Fruit fly (Drosophila melanogaster) whole organism, embryonic: ENCODE data around the gene CkIIalpha-i3.
A peak's percentile ranks its signal among the peaks of the same experiment; 100 is the strongest.

Experiments
- Atf6 ChIP-seq: fragments of 200-800 bp; sonication (Bioruptor generic); IDR thresholded peaks from 2 replicates; pipeline ENCODE4 v1.3.6; 2022; ENCODE audit warnings: missing biosample characterization, missing genetic modification characterization
- B-H1 ChIP-seq: fragments of 200-800 bp; sonication (Bioruptor generic); IDR thresholded peaks from 3 replicates; pipeline ENCODE4 v1.3.6; 2022; ENCODE audit warnings: missing biosample characterization, missing genetic modification characterization
- CG10274 ChIP-seq: fragments of 200-800 bp; sonication (Bioruptor generic); optimal IDR thresholded peaks from 3 replicates; lab custom pipeline; 2017; ENCODE audit warnings: missing biosample characterization, mild to moderate bottlenecking, missing genetic modification characterization
- CG11456 ChIP-seq: fragments of 200-800 bp; sonication (Bioruptor generic); IDR thresholded peaks from 3 replicates; pipeline ENCODE4 v1.3.6; 2022; ENCODE audit warnings: missing biosample characterization, missing genetic modification characterization
- CG1233 ChIP-seq: fragments of 200-800 bp; sonication (Bioruptor generic); optimal IDR thresholded peaks from 4 replicates; lab custom pipeline; 2018; ENCODE audit warnings: missing biosample characterization, mild to moderate bottlenecking, missing genetic modification characterization
- CG13894 ChIP-seq: fragments of 200-800 bp; sonication (Bioruptor generic); optimal IDR thresholded peaks from 3 replicates; lab custom pipeline; 2018; ENCODE audit warnings: missing biosample characterization, mild to moderate bottlenecking, missing genetic modification characterization, moderate library complexity
- CG15269 ChIP-seq: fragments of 200-800 bp; sonication (Bioruptor generic); optimal IDR thresholded peaks from 2 replicates; lab custom pipeline; 2018; ENCODE audit warnings: missing biosample characterization, mild to moderate bottlenecking, missing genetic modification characterization, moderate library complexity
- CG1602 ChIP-seq: fragments of 200-800 bp; sonication (Bioruptor generic); optimal IDR thresholded peaks from 3 replicates; lab custom pipeline; 2016; ENCODE audit warnings: missing biosample characterization, missing genetic modification characterization
- CG1792 ChIP-seq: fragments of 200-800 bp; sonication (Bioruptor generic); optimal IDR thresholded peaks from 2 replicates; lab custom pipeline; 2016; ENCODE audit warnings: missing biosample characterization, missing genetic modification characterization
- CG31224 ChIP-seq: fragments of 200-800 bp; sonication (Bioruptor generic); IDR thresholded peaks from 2 replicates; pipeline ENCODE4 v1.3.6; 2022; ENCODE audit warnings: missing biosample characterization, missing genetic modification characterization
- CG31388 ChIP-seq: fragments of 200-800 bp; sonication (Bioruptor generic); optimal IDR thresholded peaks from 2 replicates; lab custom pipeline; 2016; ENCODE audit warnings: missing biosample characterization, missing genetic modification characterization
- CG6654 ChIP-seq: fragments of 200-800 bp; sonication (Bioruptor generic); optimal IDR thresholded peaks from 2 replicates; lab custom pipeline; 2017; ENCODE audit warnings: missing biosample characterization, mild to moderate bottlenecking, missing genetic modification characterization
- CG6854 ChIP-seq: fragments of 200-800 bp; sonication (Bioruptor generic); optimal IDR thresholded peaks from 3 replicates; lab custom pipeline; 2017; ENCODE audit warnings: missing biosample characterization, mild to moderate bottlenecking, missing genetic modification characterization
- CG7556 ChIP-seq: fragments of 200-800 bp; sonication (Bioruptor generic); optimal IDR thresholded peaks from 2 replicates; lab custom pipeline; 2017; ENCODE audit warnings: missing biosample characterization, mild to moderate bottlenecking, missing genetic modification characterization
- CG7745 ChIP-seq: fragments of 200-800 bp; sonication (Bioruptor generic); optimal IDR thresholded peaks from 2 replicates; lab custom pipeline; 2018; ENCODE audit warnings: missing biosample characterization, mild to moderate bottlenecking, missing genetic modification characterization, moderate library complexity
- CG7928 ChIP-seq: fragments of 200-800 bp; sonication (Bioruptor generic); optimal IDR thresholded peaks from 2 replicates; lab custom pipeline; 2017; ENCODE audit warnings: missing biosample characterization, mild to moderate bottlenecking, missing genetic modification characterization
- CG8388 ChIP-seq: fragments of 200-800 bp; sonication (Bioruptor generic); optimal IDR thresholded peaks from 2 replicates; lab custom pipeline; 2019; ENCODE audit warnings: missing biosample characterization, mild to moderate bottlenecking, missing genetic modification characterization, moderate library complexity
- CG9609 ChIP-seq: fragments of 200-800 bp; sonication (Bioruptor generic); optimal IDR thresholded peaks from 3 replicates; lab custom pipeline; 2016; ENCODE audit warnings: missing biosample characterization, missing genetic modification characterization
- CG9727 ChIP-seq: fragments of 200-800 bp; sonication (Bioruptor generic); optimal IDR thresholded peaks from 3 replicates; lab custom pipeline; 2017; ENCODE audit warnings: missing biosample characterization, mild to moderate bottlenecking, missing genetic modification characterization
- Dbx ChIP-seq: fragments of 200-800 bp; sonication (Bioruptor generic); IDR thresholded peaks from 3 replicates; pipeline ENCODE4 v1.3.6; 2022; ENCODE audit warnings: missing biosample characterization, missing genetic modification characterization
- Dfd ChIP-seq, 2 experiments: fragments of >200 bp; optimal IDR thresholded peaks; 2 replicates each; lab custom pipeline; 2017; ENCODE audit warnings: missing biosample characterization in 2 of 2, missing genetic modification characterization in 2 of 2
- Doc2 ChIP-seq: fragments of 200-800 bp; sonication (Bioruptor generic); IDR thresholded peaks from 2 replicates; pipeline ENCODE4 v1.3.6; 2022; ENCODE audit warnings: missing biosample characterization, missing genetic modification characterization
- Doc3 ChIP-seq: fragments of 200-800 bp; sonication (Bioruptor generic); IDR thresholded peaks from 3 replicates; pipeline ENCODE4 v1.3.6; 2022; ENCODE audit warnings: missing biosample characterization, missing genetic modification characterization; ENCODE audit not compliant: partially characterized antibody
- HLHmδ ChIP-seq: fragments of 200-800 bp; sonication (Bioruptor generic); optimal IDR thresholded peaks from 2 replicates; lab custom pipeline; 2018; ENCODE audit warnings: missing biosample characterization, mild to moderate bottlenecking, missing genetic modification characterization, moderate library complexity
- HmgZ ChIP-seq: fragments of 200-800 bp; sonication (Bioruptor generic); optimal IDR thresholded peaks from 2 replicates; lab custom pipeline; 2018; ENCODE audit warnings: missing biosample characterization, mild to moderate bottlenecking, missing genetic modification characterization
- Kr ChIP-seq: fragments of 200-800 bp; sonication (Bioruptor generic); optimal IDR thresholded peaks from 2 replicates; lab custom pipeline; 2017; ENCODE audit warnings: missing biosample characterization, mild to moderate bottlenecking, missing genetic modification characterization
- NFAT ChIP-seq: fragments of 200-800 bp; sonication (Bioruptor generic); IDR thresholded peaks from 2 replicates; pipeline ENCODE4 v1.3.6; 2022; ENCODE audit warnings: missing biosample characterization, missing genetic modification characterization
- Opbp ChIP-seq: fragments of 200-800 bp; sonication (Bioruptor generic); IDR thresholded peaks from 3 replicates; pipeline ENCODE4 v1.3.6; 2022; ENCODE audit warnings: missing biosample characterization, missing genetic modification characterization; ENCODE audit not compliant: partially characterized antibody
- YL-1 ChIP-seq: fragments of 200-800 bp; sonication (Bioruptor generic); optimal IDR thresholded peaks from 3 replicates; lab custom pipeline; 2017; ENCODE audit warnings: missing biosample characterization, mild to moderate bottlenecking, missing genetic modification characterization
- cg ChIP-seq: fragments of 200-800 bp; sonication (Bioruptor generic); optimal IDR thresholded peaks from 3 replicates; lab custom pipeline; 2019; ENCODE audit warnings: missing biosample characterization, mild to moderate bottlenecking, missing genetic modification characterization, moderate library complexity
- disco-r ChIP-seq: fragments of 200-800 bp; sonication (Bioruptor generic); optimal IDR thresholded peaks from 2 replicates; lab custom pipeline; 2016; ENCODE audit warnings: missing biosample characterization, missing genetic modification characterization
- dmrt11E ChIP-seq: fragments of 200-800 bp; sonication (Bioruptor generic); optimal IDR thresholded peaks from 3 replicates; lab custom pipeline; 2018; ENCODE audit warnings: missing biosample characterization, mild to moderate bottlenecking, missing genetic modification characterization, moderate library complexity
- ems ChIP-seq: fragments of 200-800 bp; sonication (Bioruptor generic); optimal IDR thresholded peaks from 3 replicates; lab custom pipeline; 2016; ENCODE audit warnings: missing biosample characterization, missing genetic modification characterization
- fd3F ChIP-seq: fragments of 200-800 bp; sonication (Bioruptor generic); optimal IDR thresholded peaks from 2 replicates; lab custom pipeline; 2018; ENCODE audit warnings: missing biosample characterization, mild to moderate bottlenecking, missing genetic modification characterization, moderate library complexity
- gem ChIP-seq: fragments of 200-800 bp; sonication (Bioruptor generic); optimal IDR thresholded peaks from 2 replicates; lab custom pipeline; 2019; ENCODE audit warnings: missing biosample characterization, mild to moderate bottlenecking, missing genetic modification characterization, moderate library complexity
- hth ChIP-seq: fragments of >200 bp; optimal IDR thresholded peaks from 2 replicates; lab custom pipeline; 2017; ENCODE audit warnings: inconsistent platforms
- lilli ChIP-seq: fragments of 200-800 bp; sonication (Bioruptor generic); optimal IDR thresholded peaks from 3 replicates; lab custom pipeline; 2016; ENCODE audit warnings: missing biosample characterization, missing genetic modification characterization
- luna ChIP-seq: fragments of 200-800 bp; sonication (Bioruptor generic); optimal IDR thresholded peaks from 2 replicates; lab custom pipeline; 2016; ENCODE audit warnings: missing biosample characterization, missing genetic modification characterization
- nerfin-1 ChIP-seq: fragments of 200-800 bp; sonication (Bioruptor generic); optimal IDR thresholded peaks from 3 replicates; lab custom pipeline; 2019; ENCODE audit warnings: missing biosample characterization, mild to moderate bottlenecking, missing genetic modification characterization, moderate library complexity
- p53 ChIP-seq: fragments of 200-800 bp; sonication (Bioruptor generic); optimal IDR thresholded peaks from 2 replicates; lab custom pipeline; 2016; ENCODE audit warnings: missing biosample characterization, missing genetic modification characterization
- peb ChIP-seq: fragments of 200-800 bp; sonication (Bioruptor generic); IDR thresholded peaks from 2 replicates; pipeline ENCODE4 v1.3.6; 2022; ENCODE audit warnings: missing biosample characterization, missing genetic modification characterization
- pzg ChIP-seq: fragments of 200-800 bp; sonication (Bioruptor generic); optimal IDR thresholded peaks from 3 replicates; lab custom pipeline; 2018; ENCODE audit warnings: missing biosample characterization, mild to moderate bottlenecking, missing genetic modification characterization, moderate library complexity
- repo ChIP-seq: fragments of 200-800 bp; sonication (Bioruptor generic); optimal IDR thresholded peaks from 2 replicates; lab custom pipeline; 2016; ENCODE audit warnings: missing biosample characterization, missing genetic modification characterization
- rib ChIP-seq: fragments of 200-800 bp; sonication (Bioruptor generic); IDR thresholded peaks from 2 replicates; pipeline ENCODE4 v1.3.6; 2022; ENCODE audit warnings: missing biosample characterization, missing genetic modification characterization
- sisA ChIP-seq: fragments of 200-800 bp; sonication (Bioruptor generic); IDR thresholded peaks from 2 replicates; pipeline ENCODE4 v1.3.6; 2022; ENCODE audit warnings: missing biosample characterization, missing genetic modification characterization
- slou ChIP-seq: fragments of 200-800 bp; sonication (Bioruptor generic); optimal IDR thresholded peaks from 3 replicates; lab custom pipeline; 2016; ENCODE audit warnings: missing biosample characterization, missing genetic modification characterization
- ssp ChIP-seq: fragments of 200-800 bp; sonication (Bioruptor generic); IDR thresholded peaks from 2 replicates; pipeline ENCODE4 v1.3.6; 2022; ENCODE audit warnings: missing biosample characterization, missing genetic modification characterization
- tio ChIP-seq: fragments of 200-800 bp; sonication (Bioruptor generic); optimal IDR thresholded peaks from 2 replicates; lab custom pipeline; 2017; ENCODE audit warnings: missing biosample characterization, missing genetic modification characterization, inconsistent platforms
- z ChIP-seq: fragments of 200-800 bp; sonication (Bioruptor generic); IDR thresholded peaks from 3 replicates; pipeline ENCODE4 v1.3.6; 2022; ENCODE audit warnings: missing biosample characterization, missing genetic modification characterization

The CkIIalpha-i3 gene

DNA sequence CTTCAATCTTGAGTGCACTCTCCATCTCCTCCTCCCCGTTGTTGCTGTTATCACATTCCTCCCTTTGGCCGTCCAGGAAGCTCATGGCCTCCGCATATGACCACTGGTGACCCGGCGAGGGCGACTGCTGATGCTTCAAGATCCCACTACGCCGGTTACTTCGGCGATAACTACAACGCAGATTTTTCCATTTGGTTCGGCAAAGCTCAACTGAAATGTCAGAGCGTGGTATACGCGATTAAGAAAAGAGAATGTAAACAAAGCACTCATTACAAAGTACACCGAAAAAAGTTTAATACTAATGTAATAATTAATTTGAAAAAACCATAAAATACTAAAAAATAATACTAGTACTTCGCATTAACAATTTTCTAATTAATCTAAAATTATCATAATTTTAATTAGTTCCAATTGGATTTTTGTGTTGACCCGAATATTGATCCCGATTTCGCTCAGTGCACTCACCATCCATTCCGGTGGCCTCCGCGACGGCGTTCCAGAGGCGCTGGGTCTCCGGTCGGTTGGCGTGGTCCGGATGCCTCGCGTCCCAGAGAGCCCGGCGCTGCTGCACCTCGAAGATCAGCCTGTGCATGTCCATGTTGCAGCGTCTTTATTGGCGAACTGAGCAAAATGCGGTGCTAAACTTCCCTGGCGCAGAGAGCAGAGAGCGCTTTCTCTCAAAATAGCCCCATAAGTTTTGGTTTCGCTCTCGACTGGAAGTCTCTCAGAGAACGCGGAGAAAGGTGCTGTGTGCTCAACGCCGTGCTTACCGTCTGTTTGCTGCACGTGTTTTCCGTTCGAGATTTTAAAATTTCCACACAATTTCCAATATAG is 28.3 kb upstream of the CkIIalpha-i3 start:
- TF ChIP-seq ssp (GFP tag; lab: Robert Waterston, UW) (peak; percentile 82), z (GFP tag; lab: Robert Waterston, UW) (peak; percentile 34; the same call in 2 of the 3 replicates), CG6854 (peak; percentile 81), CG31388 (GFP tag; lab: Kevin White, UChicago) (peak; percentile 87), CG10274 (peak; percentile 75), repo (GFP tag; lab: Kevin White, UChicago) (no peak), CG13894 (peak; percentile 63), Opbp (GFP tag; lab: Robert Waterston, UW) (no peak), Dfd (GFP tag; optimal IDR thresholded peaks at IDR 0.05; lab: Kevin White, UChicago) (no peak), B-H1 (GFP tag; lab: Robert Waterston, UW) (peak; percentile 83), Kr (GFP tag; lab: Kevin White, UChicago) (peak; percentile 42), sisA (GFP tag; lab: Robert Waterston, UW) (peak; percentile 90), CG8388 (GFP tag; lab: Kevin White, UChicago) (peak; percentile 95), CG11456 (GFP tag; lab: Robert Waterston, UW) (peak; percentile 88), tio (GFP tag; lab: Kevin White, UChicago) (peak; percentile 80), CG1792 (GFP tag; lab: Kevin White, UChicago) (peak; percentile 64), CG7928 (GFP tag; lab: Kevin White, UChicago) (peak; percentile 23), ems (peak; percentile 76), YL-1 (GFP tag; lab: Kevin White, UChicago) (peak; percentile 52), lilli (GFP tag; lab: Kevin White, UChicago) (peak; percentile 83), CG6654 (GFP tag; lab: Kevin White, UChicago) (peak; percentile 61), gem (tag; lab: Kevin White, UChicago) (peak; percentile 96), fd3F (GFP tag; lab: Kevin White, UChicago) (peak; percentile 82), dmrt11E (tag; lab: Kevin White, UChicago) (peak; percentile 94), Dbx (peak; percentile 86; the same call in 2 of the 3 replicates), p53 (no peak), Doc3 (GFP tag; lab: Robert Waterston, UW) (no peak), CG1602 (GFP tag; lab: Kevin White, UChicago) (peak; percentile 89), CG1233 (GFP tag; lab: Kevin White, UChicago) (peak; percentile 91), luna (GFP tag; lab: Kevin White, UChicago) (no peak), disco-r (GFP tag; lab: Kevin White, UChicago) (no peak), CG31224 (GFP tag; lab: Robert Waterston, UW) (peak; percentile 71), CG15269 (tag; lab: Kevin White, UChicago) (peak; percentile 89), nerfin-1 (peak; percentile 89), CG7556 (GFP tag; lab: Kevin White, UChicago) (peak; percentile 93), rib (peak; percentile 78; the same call in 1 of the 2 replicates), HLHmδ (GFP tag; lab: Kevin White, UChicago) (no peak), HmgZ (tag; lab: Kevin White, UChicago) (peak; percentile 83), NFAT (GFP tag; lab: Robert Waterston, UW) (peak; percentile 67), CG9609 (peak; percentile 48), peb (GFP tag; lab: Robert Waterston, UW) (peak; percentile 76), CG9727 (GFP tag; lab: Kevin White, UChicago) (peak; percentile 94), hth (lab: Kevin White, UChicago) (no peak), CG7745 (peak; percentile 24), slou (peak; percentile 63), Doc2 (GFP tag; lab: Robert Waterston, UW) (peak; percentile 52; the same call in 1 of the 2 replicates), Atf6 (GFP tag; lab: Robert Waterston, UW) (peak; percentile 91), cg (no peak), pzg (no peak)
